Worm (Caenorhabditis elegans) whole organism, L1 larva: ENCODE data around the gene F53C11.1.

ENCODE experiments used
- C04F5.9 ChIP-seq: sonication (generic microtip); optimal IDR thresholded peaks from 2 replicates; lab custom pipeline; 2016; ENCODE audit warnings: missing genetic modification characterization, missing compliant biosample characterization
- F16B12.6 ChIP-seq: fragments of 150-350 bp; optimal IDR thresholded peaks from 2 replicates; lab custom pipeline; 2014; ENCODE audit warnings: missing biosample characterization, missing genetic modification characterization
- Y116A8C.19 ChIP-seq: sonication (generic microtip); optimal IDR thresholded peaks from 2 replicates; lab custom pipeline; 2016; ENCODE audit warnings: missing compliant biosample characterization, missing genetic modification characterization, borderline replicate concordance
- ama-1 ChIP-seq: fragments of 150-350 bp; optimal IDR thresholded peaks from 2 replicates; lab custom pipeline; 2014
- ceh-82 ChIP-seq, 3 experiments: fragments of 150-350 bp in 1 of 3; sonication (generic microtip) in 2 of 3; optimal IDR thresholded peaks; 2 replicates each; lab custom pipeline; 2014 to 2017; ENCODE audit warnings: missing biosample characterization in 3 of 3, missing genetic modification characterization in 3 of 3
- ces-1 ChIP-seq: fragments of 150-350 bp; optimal IDR thresholded peaks from 2 replicates; lab custom pipeline; 2014; ENCODE audit warnings: missing biosample characterization, missing genetic modification reagents, missing genetic modification characterization
- dpl-1 ChIP-seq, 3 experiments: fragments of 150-350 bp in 2 of 3; sonication (generic microtip) in 1 of 3; optimal IDR thresholded peaks; 2 replicates each; lab custom pipeline; 2014 to 2017; ENCODE audit warnings: missing biosample characterization in 3 of 3, missing genetic modification characterization in 3 of 3, missing genetic modification reagents in 3 of 3
- elt-2 ChIP-seq: sonication (generic microtip); optimal IDR thresholded peaks from 2 replicates; lab custom pipeline; 2016; ENCODE audit warnings: missing genetic modification characterization, mild to moderate bottlenecking, inconsistent platforms, missing compliant biosample characterization, missing genetic modification reagents
- elt-3 ChIP-seq, 6 experiments: fragments of 150-350 bp in 1 of 6; sonication (generic microtip); optimal IDR thresholded peaks; 2 replicates each; lab custom pipeline; 2017 to 2018; ENCODE audit warnings: missing biosample characterization in 6 of 6, missing genetic modification characterization in 6 of 6, inconsistent platforms in 1 of 6
- fkh-4 ChIP-seq: sonication (generic microtip); optimal IDR thresholded peaks from 2 replicates; lab custom pipeline; 2016; ENCODE audit warnings: missing compliant biosample characterization, missing genetic modification characterization, borderline replicate concordance
- fos-1 ChIP-seq: fragments of 150-350 bp; optimal IDR thresholded peaks from 2 replicates; lab custom pipeline; 2014; ENCODE audit warnings: missing biosample characterization, missing genetic modification characterization
- grh-1 ChIP-seq: fragments of 200-800 bp; sonication (Bioruptor generic); IDR thresholded peaks from 2 replicates; pipeline ENCODE4 v1.3.6; 2022; ENCODE audit warnings: missing genetic modification reagents, missing genetic modification characterization, missing compliant biosample characterization
- hlh-17 ChIP-seq: fragments of 200-800 bp; sonication (Bioruptor generic); optimal IDR thresholded peaks from 2 replicates; lab custom pipeline; 2018; ENCODE audit warnings: missing genetic modification characterization, mild to moderate bottlenecking, missing compliant biosample characterization, moderate library complexity, borderline replicate concordance
- hlh-4 ChIP-seq: sonication (generic microtip); optimal IDR thresholded peaks from 2 replicates; lab custom pipeline; 2016; ENCODE audit warnings: mild to moderate bottlenecking, missing genetic modification characterization, missing compliant biosample characterization
- hpl-2 ChIP-seq: fragments of 150-350 bp; optimal IDR thresholded peaks from 2 replicates; lab custom pipeline; 2014; ENCODE audit warnings: missing biosample characterization, missing genetic modification reagents, missing genetic modification characterization
- irx-1 ChIP-seq: sonication (generic microtip); optimal IDR thresholded peaks from 2 replicates; lab custom pipeline; 2016; ENCODE audit warnings: missing genetic modification characterization, missing compliant biosample characterization
- lin-13 ChIP-seq: fragments of 150-350 bp; optimal IDR thresholded peaks from 2 replicates; lab custom pipeline; 2014; ENCODE audit warnings: missing biosample characterization, missing genetic modification reagents, missing genetic modification characterization
- lin-14 ChIP-seq: fragments of 200-800 bp; sonication (Bioruptor generic); optimal IDR thresholded peaks from 2 replicates; lab custom pipeline; 2018; ENCODE audit warnings: mild to moderate bottlenecking, missing genetic modification characterization, moderate library complexity, missing compliant biosample characterization
- lin-15B ChIP-seq: fragments of 150-350 bp; sonication (generic microtip); optimal IDR thresholded peaks from 3 replicates; lab custom pipeline; 2014; ENCODE audit warnings: missing biosample characterization, missing genetic modification characterization
- lin-35 ChIP-seq, 2 experiments: fragments of 150-350 bp; optimal IDR thresholded peaks; 2 replicates each; lab custom pipeline; 2014; ENCODE audit warnings: missing biosample characterization in 2 of 2, missing genetic modification characterization in 2 of 2, missing genetic modification reagents in 2 of 2
- lin-39 ChIP-seq: fragments of 150-350 bp; optimal IDR thresholded peaks from 2 replicates; lab custom pipeline; 2014; ENCODE audit warnings: missing biosample characterization, missing genetic modification reagents, missing genetic modification characterization
- lir-3 ChIP-seq: sonication (generic microtip); optimal IDR thresholded peaks from 2 replicates; lab custom pipeline; 2016; ENCODE audit warnings: mild to moderate bottlenecking, missing genetic modification characterization, moderate library complexity, missing compliant biosample characterization; ENCODE audit not compliant: poor library complexity
- lsy-2 ChIP-seq, 2 experiments: fragments of 150-350 bp; optimal IDR thresholded peaks; 2 replicates each; lab custom pipeline; 2014; ENCODE audit warnings: missing biosample characterization in 2 of 2, missing genetic modification characterization in 2 of 2
- mdl-1 ChIP-seq, 2 experiments: fragments of 150-350 bp; optimal IDR thresholded peaks; 2 replicates each; lab custom pipeline; 2014 to 2017; ENCODE audit warnings: missing biosample characterization in 2 of 2, missing genetic modification characterization in 2 of 2, inconsistent platforms in 1 of 2
- mep-1 ChIP-seq: fragments of 150-350 bp; optimal IDR thresholded peaks from 2 replicates; lab custom pipeline; 2014; ENCODE audit warnings: missing biosample characterization, missing genetic modification characterization
- nhr-11 ChIP-seq: fragments of 150-350 bp; optimal IDR thresholded peaks from 2 replicates; lab custom pipeline; 2014; ENCODE audit warnings: missing biosample characterization, missing genetic modification characterization
- nhr-12 ChIP-seq: sonication (generic microtip); optimal IDR thresholded peaks from 2 replicates; lab custom pipeline; 2017; ENCODE audit warnings: missing biosample characterization, missing genetic modification characterization
- nhr-19 ChIP-seq: fragments of 200-800 bp; sonication (Bioruptor generic); conservative IDR thresholded peaks from 2 replicates; pipeline ENCODE4 v1.3.6; 2022; ENCODE audit warnings: missing genetic modification characterization, missing compliant biosample characterization
- nhr-28 ChIP-seq: fragments of 150-350 bp; optimal IDR thresholded peaks from 2 replicates; lab custom pipeline; 2014; ENCODE audit warnings: missing biosample characterization, missing genetic modification characterization
- nhr-71 ChIP-seq: sonication (generic microtip); optimal IDR thresholded peaks from 2 replicates; lab custom pipeline; 2016; ENCODE audit warnings: mild to moderate bottlenecking, missing genetic modification characterization, moderate library complexity, missing compliant biosample characterization
- nhr-77 ChIP-seq: fragments of 150-350 bp; optimal IDR thresholded peaks from 2 replicates; lab custom pipeline; 2014; ENCODE audit warnings: missing biosample characterization, missing genetic modification characterization
- nhr-84 ChIP-seq: sonication (generic microtip); optimal IDR thresholded peaks from 2 replicates; lab custom pipeline; 2017; ENCODE audit warnings: missing biosample characterization, missing genetic modification characterization
- nhr-85 ChIP-seq: sonication (generic microtip); peaks from one replicate; lab custom pipeline; 2016; ENCODE audit warnings: missing genetic modification characterization, inconsistent platforms, missing compliant biosample characterization
- nhr-90 ChIP-seq: sonication (generic microtip); optimal IDR thresholded peaks from 2 replicates; lab custom pipeline; 2016; ENCODE audit warnings: mild to moderate bottlenecking, missing genetic modification characterization, missing compliant biosample characterization; ENCODE audit not compliant: poor library complexity
- rnt-1 ChIP-seq: sonication (generic microtip); optimal IDR thresholded peaks from 2 replicates; lab custom pipeline; 2016; ENCODE audit warnings: mild to moderate bottlenecking, missing genetic modification characterization, moderate library complexity, missing compliant biosample characterization
- snpc-4 ChIP-seq: fragments of 150-350 bp; optimal IDR thresholded peaks from 2 replicates; lab custom pipeline; 2014; ENCODE audit warnings: missing biosample characterization, missing genetic modification characterization
- snu-23 ChIP-seq: sonication (generic microtip); optimal IDR thresholded peaks from 2 replicates; lab custom pipeline; 2016; ENCODE audit warnings: missing genetic modification characterization, missing compliant biosample characterization
- sox-4 ChIP-seq: sonication (generic microtip); optimal IDR thresholded peaks from 2 replicates; lab custom pipeline; 2016; ENCODE audit warnings: missing genetic modification characterization, missing compliant biosample characterization
- sptf-1 ChIP-seq: fragments of 150-350 bp; optimal IDR thresholded peaks from 2 replicates; lab custom pipeline; 2014; ENCODE audit warnings: missing biosample characterization, missing genetic modification characterization
- tbx-2 ChIP-seq: sonication (generic microtip); optimal IDR thresholded peaks from 2 replicates; lab custom pipeline; 2016; ENCODE audit warnings: missing genetic modification characterization, missing compliant biosample characterization
- unc-130 ChIP-seq: fragments of 150-350 bp; optimal IDR thresholded peaks from 2 replicates; lab custom pipeline; 2017; ENCODE audit warnings: missing biosample characterization, missing genetic modification characterization, inconsistent platforms
- unc-30 ChIP-seq: sonication (generic microtip); optimal IDR thresholded peaks from 2 replicates; lab custom pipeline; 2017; ENCODE audit warnings: missing biosample characterization, missing genetic modification characterization
- unc-62 ChIP-seq: fragments of 150-350 bp; optimal IDR thresholded peaks from 2 replicates; lab custom pipeline; 2014; ENCODE audit warnings: missing biosample characterization, missing genetic modification reagents, missing genetic modification characterization
- unc-86 ChIP-seq: sonication (generic microtip); optimal IDR thresholded peaks from 2 replicates; lab custom pipeline; 2016; ENCODE audit warnings: missing genetic modification characterization, missing compliant biosample characterization
- vab-15 ChIP-seq: sonication (generic microtip); optimal IDR thresholded peaks from 2 replicates; lab custom pipeline; 2017; ENCODE audit warnings: missing genotype, mild to moderate bottlenecking, missing genetic modification characterization, missing compliant biosample characterization
- ztf-11 ChIP-seq, 2 experiments: sonication (generic microtip); optimal IDR thresholded peaks; 2 replicates each; lab custom pipeline; 2016 to 2017; ENCODE audit warnings: missing genetic modification characterization in 2 of 2, missing biosample characterization in 1 of 2, missing compliant biosample characterization in 1 of 2
- ztf-4 ChIP-seq: fragments of 150-350 bp; optimal IDR thresholded peaks from 2 replicates; lab custom pipeline; 2014; ENCODE audit warnings: missing biosample characterization, missing genetic modification characterization

Gene F53C11.1

ce11 chrV:13790557-13790956 is 15.0 kb downstream of the F53C11.1 start (continued):
- TF ChIP-seq unc-130 (tag; lab: Kevin White, UChicago): peak; percentile 31
- TF ChIP-seq hlh-17 (GFP tag; lab: Kevin White, UChicago): no peak
- TF ChIP-seq ztf-4 (tag; lab: Kevin White, UChicago): no peak
- TF ChIP-seq lir-3 (tag; lab: Kevin White, UChicago): no peak
- no peak for TF ChIP-seq lin-39 (tag; lab: Kevin White, UChicago)
- TF ChIP-seq nhr-71: peak; percentile 60
- TF ChIP-seq snu-23 (GFP tag; lab: Kevin White, UChicago): peak; percentile 75
- no peak for TF ChIP-seq hpl-2
- peak; percentile 37 for TF ChIP-seq mep-1 (tag; lab: Kevin White, UChicago)
- no peak for TF ChIP-seq ama-1 (lab: Kevin White, UChicago)
- peak in 2 of 3 experiments; percentile 30 to 42 for TF ChIP-seq dpl-1 (GFP tag; optimal IDR thresholded peaks at IDR 0.05; lab: Kevin White, UChicago)
- TF ChIP-seq sptf-1 (tag; lab: Kevin White, UChicago): no peak
- TF ChIP-seq fkh-4 (tag; lab: Kevin White, UChicago): no peak
- TF ChIP-seq unc-30 (tag; lab: Kevin White, UChicago): no peak
- TF ChIP-seq lsy-2 (tag; optimal IDR thresholded peaks at IDR 0.05; lab: Kevin White, UChicago): peak in 1 of 2 experiments; percentile 58
- peak; percentile 41; the same call in 1 of the 2 replicates for TF ChIP-seq nhr-19 (GFP tag; lab: Robert Waterston, UW)
- no peak for TF ChIP-seq rnt-1 (tag; lab: Kevin White, UChicago)
- TF ChIP-seq nhr-90 (tag; lab: Kevin White, UChicago): peak; percentile 48
- peak; percentile 91 for TF ChIP-seq grh-1
- peak in 1 of 2 experiments; percentile 25 for TF ChIP-seq ztf-11 (tag; optimal IDR thresholded peaks at IDR 0.05; lab: Kevin White, UChicago)
- peak; percentile 82 for TF ChIP-seq lin-14 (GFP tag; lab: Kevin White, UChicago)
- no peak for TF ChIP-seq nhr-77 (tag; lab: Kevin White, UChicago)
- TF ChIP-seq C04F5.9 (tag; lab: Kevin White, UChicago): no peak
- TF ChIP-seq mdl-1 (tag; optimal IDR thresholded peaks at IDR 0.05; lab: Kevin White, UChicago): no peak
- TF ChIP-seq nhr-11 (tag; lab: Kevin White, UChicago): no peak
- TF ChIP-seq lin-15B (tag; lab: Kevin White, UChicago): no peak
- peak; percentile 20 for TF ChIP-seq tbx-2 (tag; lab: Kevin White, UChicago)
- TF ChIP-seq elt-3 (tag; optimal IDR thresholded peaks at IDR 0.05; lab: Kevin White, UChicago): peak in 2 of 6 experiments; percentile 54 to 67
- TF ChIP-seq nhr-84: no peak
- no peak for TF ChIP-seq snpc-4 (tag; lab: Kevin White, UChicago)
- peak; percentile 32 for TF ChIP-seq vab-15 (tag; lab: Kevin White, UChicago)
- TF ChIP-seq nhr-28 (tag; lab: Kevin White, UChicago): no peak
- TF ChIP-seq ces-1 (GFP tag; lab: Kevin White, UChicago): no peak
- TF ChIP-seq nhr-85 (tag; lab: Kevin White, UChicago): peak; percentile 93
- no peak for TF ChIP-seq F16B12.6 (tag; lab: Kevin White, UChicago)
- TF ChIP-seq Y116A8C.19: no peak
- TF ChIP-seq lin-35 (GFP tag; optimal IDR thresholded peaks at IDR 0.05; lab: Kevin White, UChicago): peak in 1 of 2 experiments; percentile 57
- TF ChIP-seq ceh-82 (tag; optimal IDR thresholded peaks at IDR 0.05; lab: Kevin White, UChicago): no peak
- TF ChIP-seq elt-2: no peak
- no peak for TF ChIP-seq nhr-12

DNA sequence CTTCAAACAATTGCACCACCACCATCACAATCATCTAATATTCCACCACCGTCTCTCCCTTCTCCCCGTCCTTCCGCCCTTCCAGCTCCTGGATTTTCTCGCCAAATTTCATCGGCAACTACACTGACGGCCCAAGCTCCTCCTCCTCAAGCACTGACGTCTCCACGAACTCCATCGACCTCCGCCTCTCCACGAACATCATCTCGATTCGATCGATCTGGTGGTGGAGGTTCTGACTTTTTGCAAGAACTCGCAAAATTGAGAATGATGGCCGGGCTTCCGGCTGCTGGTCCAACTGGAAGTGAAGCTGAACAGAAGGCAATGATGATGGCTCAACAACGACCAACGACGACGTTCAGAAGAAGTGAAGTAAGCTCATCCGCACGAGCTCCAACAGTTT is 18.4 kb downstream of the F53C11.1 start:
- no peak for TF ChIP-seq unc-86
- TF ChIP-seq fos-1 (tag; lab: Kevin White, UChicago): no peak
- TF ChIP-seq nhr-11 (tag; lab: Kevin White, UChicago): no peak
- TF ChIP-seq dpl-1 (GFP tag; optimal IDR thresholded peaks at IDR 0.05; lab: Kevin White, UChicago): no peak
- TF ChIP-seq elt-3 (tag; optimal IDR thresholded peaks at IDR 0.05; lab: Kevin White, UChicago): no peak
- no peak for TF ChIP-seq irx-1
- no peak for TF ChIP-seq grh-1
- TF ChIP-seq lin-13: no peak
- no peak for TF ChIP-seq unc-62 (GFP tag; lab: Kevin White, UChicago)
- no peak for TF ChIP-seq hlh-4
- no peak for TF ChIP-seq sox-4 (tag; lab: Kevin White, UChicago)
- TF ChIP-seq, all 84 proteins: peak for 0
